Worm (Caenorhabditis elegans) whole organism, L1 larva: ENCODE data around the gene sru-1.

Experiments used
- C04F5.9 ChIP-seq: sonication (generic microtip); optimal IDR thresholded peaks from 2 replicates; lab custom pipeline; 2016; ENCODE audit warnings: missing genetic modification characterization, missing compliant biosample characterization
- C16A3.4 ChIP-seq: fragments of 150-350 bp; optimal IDR thresholded peaks from 2 replicates; lab custom pipeline; 2014; ENCODE audit warnings: missing biosample characterization, missing genetic modification characterization
- F16B12.6 ChIP-seq: fragments of 150-350 bp; optimal IDR thresholded peaks from 2 replicates; lab custom pipeline; 2014; ENCODE audit warnings: missing biosample characterization, missing genetic modification characterization
- Y116A8C.19 ChIP-seq: sonication (generic microtip); optimal IDR thresholded peaks from 2 replicates; lab custom pipeline; 2016; ENCODE audit warnings: missing compliant biosample characterization, missing genetic modification characterization, borderline replicate concordance
- alr-1 ChIP-seq: fragments of 200-800 bp; sonication (Bioruptor generic); optimal IDR thresholded peaks from 2 replicates; lab custom pipeline; 2018; ENCODE audit warnings: borderline replicate concordance, mild to moderate bottlenecking, missing genetic modification characterization, missing compliant biosample characterization
- ceh-8 ChIP-seq: fragments of 200-800 bp; sonication (Bioruptor generic); optimal IDR thresholded peaks from 2 replicates; lab custom pipeline; 2018; ENCODE audit warnings: mild to moderate bottlenecking, missing genetic modification characterization, moderate library complexity, missing compliant biosample characterization
- ceh-82 ChIP-seq, 3 experiments: fragments of 150-350 bp in 1 of 3; sonication (generic microtip) in 2 of 3; optimal IDR thresholded peaks; 2 replicates each; lab custom pipeline; 2014 to 2017; ENCODE audit warnings: missing biosample characterization in 3 of 3, missing genetic modification characterization in 3 of 3
- ceh-88 ChIP-seq: fragments of 200-800 bp; sonication (Bioruptor generic); IDR thresholded peaks from 2 replicates; pipeline ENCODE4 v1.3.6; 2022; ENCODE audit warnings: missing genetic modification characterization, missing compliant biosample characterization
- ces-1 ChIP-seq: fragments of 150-350 bp; optimal IDR thresholded peaks from 2 replicates; lab custom pipeline; 2014; ENCODE audit warnings: missing biosample characterization, missing genetic modification reagents, missing genetic modification characterization
- dpl-1 ChIP-seq, 3 experiments: fragments of 150-350 bp in 2 of 3; sonication (generic microtip) in 1 of 3; optimal IDR thresholded peaks; 2 replicates each; lab custom pipeline; 2014 to 2017; ENCODE audit warnings: missing biosample characterization in 3 of 3, missing genetic modification characterization in 3 of 3, missing genetic modification reagents in 3 of 3
- dsc-1 ChIP-seq: sonication (generic microtip); optimal IDR thresholded peaks from 2 replicates; lab custom pipeline; 2016; ENCODE audit warnings: mild to moderate bottlenecking, missing genetic modification characterization, missing compliant biosample characterization
- egl-13 ChIP-seq: sonication (generic microtip); optimal IDR thresholded peaks from 2 replicates; lab custom pipeline; 2016; ENCODE audit warnings: missing genotype, missing genetic modification reagents, missing genetic modification characterization, missing compliant biosample characterization
- egl-27 ChIP-seq, 2 experiments: fragments of 150-350 bp in 1 of 2; sonication (generic microtip); optimal IDR thresholded peaks; 3 replicates each; lab custom pipeline; 2017 to 2018; ENCODE audit warnings: missing biosample characterization in 2 of 2, missing genetic modification characterization in 2 of 2, missing genetic modification reagents in 2 of 2
- elt-2 ChIP-seq: sonication (generic microtip); optimal IDR thresholded peaks from 2 replicates; lab custom pipeline; 2016; ENCODE audit warnings: missing genetic modification characterization, mild to moderate bottlenecking, inconsistent platforms, missing compliant biosample characterization, missing genetic modification reagents
- ets-5 ChIP-seq: fragments of 200-800 bp; sonication (Bioruptor generic); IDR thresholded peaks from 2 replicates; pipeline ENCODE4 v1.3.6; 2022; ENCODE audit warnings: missing genetic modification characterization, missing compliant biosample characterization
- fkh-4 ChIP-seq: sonication (generic microtip); optimal IDR thresholded peaks from 2 replicates; lab custom pipeline; 2016; ENCODE audit warnings: missing compliant biosample characterization, missing genetic modification characterization, borderline replicate concordance
- fkh-8 ChIP-seq: sonication (generic microtip); optimal IDR thresholded peaks from 2 replicates; lab custom pipeline; 2016; ENCODE audit warnings: mild to moderate bottlenecking, missing genetic modification characterization, missing compliant biosample characterization
- hlh-17 ChIP-seq: fragments of 200-800 bp; sonication (Bioruptor generic); optimal IDR thresholded peaks from 2 replicates; lab custom pipeline; 2018; ENCODE audit warnings: missing genetic modification characterization, mild to moderate bottlenecking, missing compliant biosample characterization, moderate library complexity, borderline replicate concordance
- hlh-4 ChIP-seq: sonication (generic microtip); optimal IDR thresholded peaks from 2 replicates; lab custom pipeline; 2016; ENCODE audit warnings: mild to moderate bottlenecking, missing genetic modification characterization, missing compliant biosample characterization
- hpl-2 ChIP-seq: fragments of 150-350 bp; optimal IDR thresholded peaks from 2 replicates; lab custom pipeline; 2014; ENCODE audit warnings: missing biosample characterization, missing genetic modification reagents, missing genetic modification characterization
- irx-1 ChIP-seq: sonication (generic microtip); optimal IDR thresholded peaks from 2 replicates; lab custom pipeline; 2016; ENCODE audit warnings: missing genetic modification characterization, missing compliant biosample characterization
- isw-1 ChIP-seq: fragments of 200-800 bp; sonication (Bioruptor generic); IDR thresholded peaks from 2 replicates; pipeline ENCODE4 v1.3.6; 2022; ENCODE audit warnings: missing genetic modification characterization, missing compliant biosample characterization
- lin-14 ChIP-seq: fragments of 200-800 bp; sonication (Bioruptor generic); optimal IDR thresholded peaks from 2 replicates; lab custom pipeline; 2018; ENCODE audit warnings: mild to moderate bottlenecking, missing genetic modification characterization, moderate library complexity, missing compliant biosample characterization
- lin-39 ChIP-seq: fragments of 150-350 bp; optimal IDR thresholded peaks from 2 replicates; lab custom pipeline; 2014; ENCODE audit warnings: missing biosample characterization, missing genetic modification reagents, missing genetic modification characterization
- mdl-1 ChIP-seq, 2 experiments: fragments of 150-350 bp; optimal IDR thresholded peaks; 2 replicates each; lab custom pipeline; 2014 to 2017; ENCODE audit warnings: missing biosample characterization in 2 of 2, missing genetic modification characterization in 2 of 2, inconsistent platforms in 1 of 2
- nhr-11 ChIP-seq: fragments of 150-350 bp; optimal IDR thresholded peaks from 2 replicates; lab custom pipeline; 2014; ENCODE audit warnings: missing biosample characterization, missing genetic modification characterization
- nhr-12 ChIP-seq: sonication (generic microtip); optimal IDR thresholded peaks from 2 replicates; lab custom pipeline; 2017; ENCODE audit warnings: missing biosample characterization, missing genetic modification characterization
- nhr-19 ChIP-seq: fragments of 200-800 bp; sonication (Bioruptor generic); conservative IDR thresholded peaks from 2 replicates; pipeline ENCODE4 v1.3.6; 2022; ENCODE audit warnings: missing genetic modification characterization, missing compliant biosample characterization
- nhr-20 ChIP-seq: sonication (generic microtip); optimal IDR thresholded peaks from 2 replicates; lab custom pipeline; 2016; ENCODE audit warnings: mild to moderate bottlenecking, missing genetic modification characterization, missing compliant biosample characterization
- nhr-237 ChIP-seq: fragments of 150-350 bp; optimal IDR thresholded peaks from 2 replicates; lab custom pipeline; 2014; ENCODE audit warnings: missing biosample characterization, missing genetic modification characterization
- nhr-28 ChIP-seq: fragments of 150-350 bp; optimal IDR thresholded peaks from 2 replicates; lab custom pipeline; 2014; ENCODE audit warnings: missing biosample characterization, missing genetic modification characterization
- nhr-76 ChIP-seq: sonication (generic microtip); optimal IDR thresholded peaks from 2 replicates; lab custom pipeline; 2017; ENCODE audit warnings: missing biosample characterization, missing genetic modification characterization
- nhr-84 ChIP-seq: sonication (generic microtip); optimal IDR thresholded peaks from 2 replicates; lab custom pipeline; 2017; ENCODE audit warnings: missing biosample characterization, missing genetic modification characterization
- nhr-90 ChIP-seq: sonication (generic microtip); optimal IDR thresholded peaks from 2 replicates; lab custom pipeline; 2016; ENCODE audit warnings: mild to moderate bottlenecking, missing genetic modification characterization, missing compliant biosample characterization; ENCODE audit not compliant: poor library complexity
- pag-3 ChIP-seq: sonication (generic microtip); optimal IDR thresholded peaks from 2 replicates; lab custom pipeline; 2017; ENCODE audit warnings: missing genetic modification characterization, mild to moderate bottlenecking, missing compliant biosample characterization, antibody characterized with exemption, borderline replicate concordance; ENCODE audit not compliant: insufficient read depth
- pax-3 ChIP-seq: fragments of 200-800 bp; sonication (Bioruptor generic); optimal IDR thresholded peaks from 2 replicates; lab custom pipeline; 2018; ENCODE audit warnings: mild to moderate bottlenecking, missing genetic modification characterization, moderate library complexity, missing compliant biosample characterization
- rnt-1 ChIP-seq: sonication (generic microtip); optimal IDR thresholded peaks from 2 replicates; lab custom pipeline; 2016; ENCODE audit warnings: mild to moderate bottlenecking, missing genetic modification characterization, moderate library complexity, missing compliant biosample characterization
- snu-23 ChIP-seq: sonication (generic microtip); optimal IDR thresholded peaks from 2 replicates; lab custom pipeline; 2016; ENCODE audit warnings: missing genetic modification characterization, missing compliant biosample characterization
- sox-4 ChIP-seq: sonication (generic microtip); optimal IDR thresholded peaks from 2 replicates; lab custom pipeline; 2016; ENCODE audit warnings: missing genetic modification characterization, missing compliant biosample characterization
- sptf-1 ChIP-seq: fragments of 150-350 bp; optimal IDR thresholded peaks from 2 replicates; lab custom pipeline; 2014; ENCODE audit warnings: missing biosample characterization, missing genetic modification characterization
- sup-37 ChIP-seq: fragments of 200-800 bp; sonication (Bioruptor generic); optimal IDR thresholded peaks from 2 replicates; lab custom pipeline; 2018; ENCODE audit warnings: mild to moderate bottlenecking, missing genetic modification characterization, missing compliant biosample characterization
- swsn-7 ChIP-seq: sonication (generic microtip); optimal IDR thresholded peaks from 2 replicates; lab custom pipeline; 2016; ENCODE audit warnings: missing genetic modification characterization, missing compliant biosample characterization
- tlp-1 ChIP-seq: fragments of 150-350 bp; optimal IDR thresholded peaks from 2 replicates; lab custom pipeline; 2014; ENCODE audit warnings: missing biosample characterization, missing genetic modification characterization
- unc-62 ChIP-seq: fragments of 150-350 bp; optimal IDR thresholded peaks from 2 replicates; lab custom pipeline; 2014; ENCODE audit warnings: missing biosample characterization, missing genetic modification reagents, missing genetic modification characterization
- zag-1 ChIP-seq: fragments of 150-350 bp; optimal IDR thresholded peaks from 2 replicates; lab custom pipeline; 2014; ENCODE audit warnings: missing biosample characterization, missing genetic modification characterization
- zip-4 ChIP-seq: fragments of 200-800 bp; sonication (Bioruptor generic); optimal IDR thresholded peaks from 2 replicates; lab custom pipeline; 2018; ENCODE audit warnings: mild to moderate bottlenecking, missing genetic modification characterization, moderate library complexity, missing compliant biosample characterization

sru-1 gene

ce11 chrIV:9477135-9477928 lies 11.1 kb upstream of the sru-1 start, which contains the start of gene wrt-3 (continued):
- TF ChIP-seq ces-1 (GFP tag; lab: Kevin White, UChicago), result no peak
- no peak for TF ChIP-seq C04F5.9
- TF ChIP-seq egl-27 (tag; optimal IDR thresholded peaks at IDR 0.05; lab: Kevin White, UChicago), result no peak
- no peak for TF ChIP-seq Y116A8C.19 (tag; lab: Kevin White, UChicago)
- peak; percentile 56 for TF ChIP-seq snu-23
- no peak for TF ChIP-seq sup-37 (GFP tag; lab: Kevin White, UChicago)
- peak; percentile 14 for TF ChIP-seq elt-2
- no peak for TF ChIP-seq tlp-1 (tag; lab: Kevin White, UChicago)
- TF ChIP-seq lin-39 (tag; lab: Kevin White, UChicago), result no peak
- TF ChIP-seq nhr-84 (tag; lab: Kevin White, UChicago), result no peak
- TF ChIP-seq ceh-88 (GFP tag; lab: Robert Waterston, UW), result no peak
- peak; percentile 49 for TF ChIP-seq C16A3.4
- no peak for TF ChIP-seq hlh-17 (GFP tag; lab: Kevin White, UChicago)
- no peak for TF ChIP-seq isw-1
- peak; percentile 44 for TF ChIP-seq rnt-1
- TF ChIP-seq nhr-20 (tag; lab: Kevin White, UChicago), result peak; percentile 24
- TF ChIP-seq zag-1, result no peak
- TF ChIP-seq hlh-4, result no peak
- no peak for TF ChIP-seq F16B12.6 (tag; lab: Kevin White, UChicago)
- peak; percentile 53 for TF ChIP-seq swsn-7 (tag; lab: Kevin White, UChicago)
- no peak for TF ChIP-seq nhr-12 (tag; lab: Kevin White, UChicago)
- peak; percentile 18 for TF ChIP-seq egl-13
- TF ChIP-seq nhr-19, result peak; percentile 53
- peak; percentile 43 for TF ChIP-seq irx-1 (tag; lab: Kevin White, UChicago)
- TF ChIP-seq nhr-90, result peak; percentile 68
- TF ChIP-seq alr-1, result no peak
- TF ChIP-seq unc-62 (GFP tag; lab: Kevin White, UChicago), result no peak
- TF ChIP-seq nhr-237 (tag; lab: Kevin White, UChicago), result no peak
- TF ChIP-seq nhr-76 (tag; lab: Kevin White, UChicago), result no peak
- TF ChIP-seq ceh-82 (tag; optimal IDR thresholded peaks at IDR 0.05; lab: Kevin White, UChicago), result peak in 2 of 3 experiments; percentile 10 to 40
- peak in 1 of 2 experiments; percentile 45 for TF ChIP-seq mdl-1 (tag; optimal IDR thresholded peaks at IDR 0.05; lab: Kevin White, UChicago)
- TF ChIP-seq ets-5 (GFP tag; lab: Robert Waterston, UW), result no peak
- TF ChIP-seq nhr-11 (tag; lab: Kevin White, UChicago), result no peak
- TF ChIP-seq dpl-1 (GFP tag; optimal IDR thresholded peaks at IDR 0.05; lab: Kevin White, UChicago), result peak in 1 of 3 experiments; percentile 29
- peak; percentile 64 for TF ChIP-seq pag-3 (tag; lab: Kevin White, UChicago)
- no peak for TF ChIP-seq hpl-2
- no peak for TF ChIP-seq sptf-1 (tag; lab: Kevin White, UChicago)
- TF ChIP-seq lin-14 (GFP tag; lab: Kevin White, UChicago), result peak; percentile 73
- TF ChIP-seq sox-4, result peak; percentile 40

- TF ChIP-seq hpl-2 (no peak), zag-1 (no peak), elt-2 (no peak), zip-4 (GFP tag; lab: Kevin White, UChicago) (no peak), ceh-8 (GFP tag; lab: Kevin White, UChicago) (no peak), pax-3 (tag; lab: Kevin White, UChicago) (peak; percentile 18), fkh-4 (tag; lab: Kevin White, UChicago) (no peak), fkh-8 (tag; lab: Kevin White, UChicago) (peak; percentile 15), dsc-1 (tag; lab: Kevin White, UChicago) (peak; percentile 93), nhr-28 (tag; lab: Kevin White, UChicago) (no peak)
Measured at ce11 chrIV:9480936-9481335, 7.5 kb upstream of the sru-1 start, which contains the start of gene cng-3. Gene cng-3 (minus strand): TSS chrIV:9481037.
